Fruit fly (Drosophila melanogaster) whole organism: Measurements from ENCODE around the gene CG17097.

Source experiments
- CG8478 ChIP-seq: fragments of >200 bp; optimal IDR thresholded peaks from 2 replicates; lab custom pipeline; 2018; ENCODE audit warnings: inconsistent platforms
- Dll ChIP-seq: fragments of >200 bp; optimal IDR thresholded peaks from 2 replicates; lab custom pipeline; 2017
- EcR ChIP-seq, 2 experiments: fragments of >200 bp; optimal IDR thresholded peaks; 2 replicates each; lab custom pipeline; 2017; ENCODE audit warnings: missing biosample characterization in 2 of 2, missing genetic modification characterization in 2 of 2, missing genetic modification reagents in 2 of 2
- pan ChIP-seq: fragments of >200 bp; optimal IDR thresholded peaks from 2 replicates; lab custom pipeline; 2017
- psq ChIP-seq: fragments of >200 bp; optimal IDR thresholded peaks from 2 replicates; lab custom pipeline; 2017
- usp ChIP-seq: fragments of >200 bp; optimal IDR thresholded peaks from 2 replicates; lab custom pipeline; 2017; ENCODE audit warnings: missing biosample characterization, missing genetic modification characterization, mixed read lengths

The CG17097 gene

DNA sequence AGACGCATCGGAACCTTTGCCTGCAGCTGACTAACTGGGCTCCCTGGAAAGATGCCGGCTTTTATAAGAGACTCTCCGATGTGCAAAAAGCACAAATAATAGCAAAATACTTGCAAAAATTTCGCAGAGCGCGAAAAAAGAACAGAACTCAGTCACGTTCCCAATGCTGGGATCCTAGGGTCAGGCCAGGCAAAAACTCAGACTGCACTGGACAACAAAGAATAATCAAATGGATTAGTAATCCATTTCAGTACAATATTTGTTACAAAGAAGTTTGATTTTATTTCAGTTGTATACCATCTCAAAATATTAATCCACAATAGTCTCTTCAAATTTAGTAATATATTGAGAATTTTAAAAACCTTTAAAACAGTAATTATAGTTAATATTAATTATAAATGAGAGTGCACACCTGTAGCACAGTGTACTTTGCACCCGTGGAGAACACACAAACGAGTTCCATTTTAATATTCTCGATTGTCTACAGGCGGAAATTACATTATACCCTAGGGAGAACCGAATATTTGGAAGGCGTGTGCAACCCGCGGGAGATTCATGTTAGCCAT, 47.9 kb downstream of the CG17097 start, which contains the start of gene CG17108:
CG17108 (minus strand) TSS at position 51 of the 566 bp plus-strand sequence.
- TF ChIP-seq CG8478 (lab: Kevin White, UChicago), result no peak
- no peak for TF ChIP-seq pan (lab: Kevin White, UChicago)
- TF ChIP-seq usp (GFP tag; lab: Kevin White, UChicago), result no peak
- no peak for TF ChIP-seq EcR (GFP tag; optimal IDR thresholded peaks at IDR 0.05; lab: Kevin White, UChicago)
- no peak for TF ChIP-seq psq (lab: Kevin White, UChicago)
- TF ChIP-seq Dll, result no peak

DNA sequence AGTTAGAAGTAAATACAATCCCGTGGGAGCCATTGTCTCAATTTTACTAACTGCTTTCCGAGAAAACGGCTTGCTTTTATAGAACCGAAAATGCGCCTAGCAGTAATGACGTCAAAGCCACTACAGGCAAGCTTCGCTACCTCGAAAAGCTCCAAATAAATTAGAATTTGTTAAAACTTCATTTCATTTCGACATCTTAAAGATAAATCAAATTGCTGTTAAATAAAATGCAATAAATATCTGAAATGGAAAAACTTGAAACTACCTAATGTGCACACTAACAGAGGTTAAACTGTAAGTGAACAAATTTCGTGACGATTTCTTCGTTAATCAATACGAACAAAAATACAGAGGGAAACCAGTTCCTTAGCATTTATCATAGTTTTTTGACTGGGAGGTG, 51.8 kb downstream of the CG17097 start, which contains the start of gene CG7300:
CG7300 (minus strand) TSS at position 52 of the 400 bp plus-strand sequence.
- TF ChIP-seq Dll, result no peak
- TF ChIP-seq psq (lab: Kevin White, UChicago), result no peak
